Worm (Caenorhabditis elegans) whole organism, L2 larva: ENCODE data around the gene M163.11.

Experiments
- C34F6.9 ChIP-seq: fragments of 150-350 bp; optimal IDR thresholded peaks from 2 replicates; lab custom pipeline; 2014; ENCODE audit warnings: missing biosample characterization, missing genetic modification characterization
- F13H6.1 ChIP-seq: sonication (generic microtip); optimal IDR thresholded peaks from 2 replicates; lab custom pipeline; 2016; ENCODE audit warnings: missing genetic modification characterization, missing compliant biosample characterization
- R02D3.7 ChIP-seq: fragments of 150-350 bp; optimal IDR thresholded peaks from 2 replicates; lab custom pipeline; 2014; ENCODE audit warnings: missing biosample characterization, missing genetic modification characterization
- ZK546.5 ChIP-seq: sonication (generic microtip); optimal IDR thresholded peaks from 2 replicates; lab custom pipeline; 2017; ENCODE audit warnings: missing biosample characterization, missing genetic modification characterization
- alr-1 ChIP-seq: fragments of 150-350 bp; optimal IDR thresholded peaks from 2 replicates; lab custom pipeline; 2014; ENCODE audit warnings: missing biosample characterization, missing genetic modification characterization
- ama-1 ChIP-seq: fragments of 150-350 bp; optimal IDR thresholded peaks from 2 replicates; lab custom pipeline; 2018; ENCODE audit warnings: inconsistent platforms
- blmp-1 ChIP-seq: sonication (generic microtip); optimal IDR thresholded peaks from 2 replicates; lab custom pipeline; 2017; ENCODE audit warnings: missing genetic modification characterization, mild to moderate bottlenecking, missing compliant biosample characterization, antibody characterized with exemption, moderate library complexity; ENCODE audit not compliant: insufficient read depth
- ceh-16 ChIP-seq: fragments of 150-350 bp; optimal IDR thresholded peaks from 2 replicates; lab custom pipeline; 2014; ENCODE audit warnings: missing biosample characterization, missing genetic modification characterization
- ceh-82 ChIP-seq: fragments of 150-350 bp; optimal IDR thresholded peaks from 2 replicates; lab custom pipeline; 2014; ENCODE audit warnings: missing biosample characterization, missing genetic modification characterization
- crh-2 ChIP-seq: sonication (generic microtip); optimal IDR thresholded peaks from 2 replicates; lab custom pipeline; 2017; ENCODE audit warnings: missing biosample characterization, missing genetic modification characterization
- egl-27 ChIP-seq: sonication (generic microtip); optimal IDR thresholded peaks from 3 replicates; lab custom pipeline; 2017; ENCODE audit warnings: missing biosample characterization, missing genetic modification reagents, missing genetic modification characterization
- elt-1 ChIP-seq: fragments of 150-350 bp; optimal IDR thresholded peaks from 2 replicates; lab custom pipeline; 2014; ENCODE audit warnings: missing biosample characterization, missing genetic modification characterization
- elt-3 ChIP-seq: sonication (generic microtip); optimal IDR thresholded peaks from 2 replicates; lab custom pipeline; 2017; ENCODE audit warnings: missing biosample characterization, missing genetic modification characterization
- fos-1 ChIP-seq: fragments of 150-350 bp; optimal IDR thresholded peaks from 2 replicates; lab custom pipeline; 2014; ENCODE audit warnings: missing biosample characterization, missing genetic modification characterization
- gmeb-1 ChIP-seq: fragments of 150-350 bp; optimal IDR thresholded peaks from 2 replicates; lab custom pipeline; 2014; ENCODE audit warnings: missing biosample characterization, missing genetic modification characterization
- lin-11 ChIP-seq: fragments of 150-350 bp; sonication (generic microtip); optimal IDR thresholded peaks from 2 replicates; lab custom pipeline; 2014; ENCODE audit warnings: missing biosample characterization, missing genetic modification characterization, inconsistent platforms, mixed read lengths
- lin-13 ChIP-seq: fragments of 150-350 bp; optimal IDR thresholded peaks from 2 replicates; lab custom pipeline; 2014; ENCODE audit warnings: missing biosample characterization, missing genetic modification reagents, missing genetic modification characterization
- lin-39 ChIP-seq: fragments of 150-350 bp; optimal IDR thresholded peaks from 2 replicates; lab custom pipeline; 2014; ENCODE audit warnings: missing biosample characterization, missing genetic modification reagents, missing genetic modification characterization
- lsy-2 ChIP-seq, 2 experiments: fragments of 150-350 bp in 1 of 2; sonication (generic microtip) in 1 of 2; optimal IDR thresholded peaks; 2 replicates each; lab custom pipeline; 2014 to 2017; ENCODE audit warnings: missing biosample characterization in 2 of 2, missing genetic modification characterization in 2 of 2
- mab-5 ChIP-seq: fragments of 150-350 bp; optimal IDR thresholded peaks from 2 replicates; lab custom pipeline; 2014; ENCODE audit warnings: missing biosample characterization, missing genetic modification characterization
- mbf-1 ChIP-seq: sonication (generic microtip); optimal IDR thresholded peaks from 2 replicates; lab custom pipeline; 2017; ENCODE audit warnings: missing biosample characterization, missing genetic modification characterization
- mdl-1 ChIP-seq, 2 experiments: fragments of 150-350 bp in 1 of 2; sonication (generic microtip) in 1 of 2; optimal IDR thresholded peaks; 2 replicates each; lab custom pipeline; 2017; ENCODE audit warnings: missing biosample characterization in 2 of 2, missing genetic modification characterization in 2 of 2
- nhr-11 ChIP-seq: fragments of 150-350 bp; optimal IDR thresholded peaks from 2 replicates; lab custom pipeline; 2014; ENCODE audit warnings: missing biosample characterization, missing genetic modification characterization
- nhr-12 ChIP-seq: fragments of 150-350 bp; optimal IDR thresholded peaks from 2 replicates; lab custom pipeline; 2014; ENCODE audit warnings: missing biosample characterization, missing genetic modification characterization
- nhr-129 ChIP-seq: fragments of 150-350 bp; optimal IDR thresholded peaks from 2 replicates; lab custom pipeline; 2014; ENCODE audit warnings: missing biosample characterization, missing genetic modification characterization
- nhr-21 ChIP-seq: fragments of 150-350 bp; optimal IDR thresholded peaks from 2 replicates; lab custom pipeline; 2014; ENCODE audit warnings: missing biosample characterization, missing genetic modification characterization
- nhr-23 ChIP-seq: fragments of 150-350 bp; optimal IDR thresholded peaks from 2 replicates; lab custom pipeline; 2014; ENCODE audit warnings: missing biosample characterization, missing genetic modification reagents, missing genetic modification characterization
- nhr-237 ChIP-seq: fragments of 150-350 bp; optimal IDR thresholded peaks from 2 replicates; lab custom pipeline; 2014; ENCODE audit warnings: missing biosample characterization, missing genetic modification characterization
- nhr-25 ChIP-seq: fragments of 150-350 bp; sonication (generic microtip); optimal IDR thresholded peaks from 3 replicates; lab custom pipeline; 2014; ENCODE audit warnings: missing biosample characterization, missing genetic modification characterization
- nhr-6 ChIP-seq: fragments of 150-350 bp; optimal IDR thresholded peaks from 2 replicates; lab custom pipeline; 2014; ENCODE audit warnings: missing biosample characterization, missing genetic modification characterization
- nhr-77 ChIP-seq: fragments of 150-350 bp; optimal IDR thresholded peaks from 2 replicates; lab custom pipeline; 2014; ENCODE audit warnings: missing biosample characterization, missing genetic modification characterization
- peb-1 ChIP-seq: fragments of 150-350 bp; optimal IDR thresholded peaks from 2 replicates; lab custom pipeline; 2014; ENCODE audit warnings: missing biosample characterization, missing genetic modification characterization
- sem-4 ChIP-seq: fragments of 150-350 bp; optimal IDR thresholded peaks from 2 replicates; lab custom pipeline; 2014; ENCODE audit warnings: missing biosample characterization, missing genetic modification reagents, missing genetic modification characterization
- skn-1 ChIP-seq: sonication (generic microtip); optimal IDR thresholded peaks from 2 replicates; lab custom pipeline; 2017; ENCODE audit warnings: missing biosample characterization, missing genetic modification characterization
- sma-3 ChIP-seq: sonication (generic microtip); optimal IDR thresholded peaks from 2 replicates; lab custom pipeline; 2016; ENCODE audit warnings: missing genetic modification reagents, missing genetic modification characterization, missing compliant biosample characterization
- sma-9 ChIP-seq, 2 experiments: fragments of 150-350 bp in 1 of 2; sonication (generic microtip) in 1 of 2; optimal IDR thresholded peaks; 2 replicates each; lab custom pipeline; 2014 to 2016; ENCODE audit warnings: missing genetic modification characterization in 2 of 2, mild to moderate bottlenecking in 1 of 2, missing biosample characterization in 1 of 2, missing compliant biosample characterization in 1 of 2, missing genetic modification reagents in 1 of 2, moderate library complexity in 1 of 2
- snpc-4 ChIP-seq: fragments of 150-350 bp; optimal IDR thresholded peaks from 2 replicates; lab custom pipeline; 2014; ENCODE audit warnings: missing biosample characterization, missing genetic modification characterization
- unc-39 ChIP-seq: fragments of 150-350 bp; optimal IDR thresholded peaks from 2 replicates; lab custom pipeline; 2014; ENCODE audit warnings: missing biosample characterization, missing genetic modification characterization
- unc-62 ChIP-seq: fragments of 150-350 bp; optimal IDR thresholded peaks from 2 replicates; lab custom pipeline; 2014; ENCODE audit warnings: missing biosample characterization, missing genetic modification reagents, missing genetic modification characterization
- zag-1 ChIP-seq: fragments of 150-350 bp; optimal IDR thresholded peaks from 2 replicates; lab custom pipeline; 2014; ENCODE audit warnings: missing biosample characterization, missing genetic modification characterization

The M163.11 gene

ce11 chrX:14499830-14500409 is 20.7 kb downstream of the M163.11 start:
- TF ChIP-seq egl-27 (tag; lab: Kevin White, UChicago), result no peak
- TF ChIP-seq sma-9 (GFP tag; optimal IDR thresholded peaks at IDR 0.05; lab: Kevin White, UChicago), result peak; percentile 57
- TF ChIP-seq sma-9 (tag; optimal IDR thresholded peaks at IDR 0.05; lab: Kevin White, UChicago), result no peak
- TF ChIP-seq snpc-4 (tag; lab: Kevin White, UChicago), result no peak

ce11 chrX:14500422-14501058 is 21.4 kb downstream of the M163.11 start:
- TF ChIP-seq gmeb-1 (tag; lab: Kevin White, UChicago) (peak; percentile 28), lin-13 (no peak), fos-1 (tag; lab: Kevin White, UChicago) (peak; percentile 62), alr-1 (tag; lab: Kevin White, UChicago) (no peak), sma-9 (GFP tag; optimal IDR thresholded peaks at IDR 0.05; lab: Kevin White, UChicago) (peak; percentile 73), sma-9 (tag; optimal IDR thresholded peaks at IDR 0.05; lab: Kevin White, UChicago) (no peak), lin-39 (no peak), ceh-16 (tag; lab: Kevin White, UChicago) (peak; percentile 96), nhr-237 (tag; lab: Kevin White, UChicago) (no peak), nhr-25 (tag; lab: Kevin White, UChicago) (peak; percentile 87), blmp-1 (tag; lab: Kevin White, UChicago) (peak; percentile 71), sma-3 (GFP tag; lab: Kevin White, UChicago) (peak; percentile 20), nhr-129 (tag; lab: Kevin White, UChicago) (peak; percentile 32)

ce11 chrX:14502116-14502587 is 23.0 kb downstream of the M163.11 start:
- TF ChIP-seq lin-13, result peak; percentile 56
- TF ChIP-seq ama-1 (lab: Kevin White, UChicago), result peak; percentile 20
- TF ChIP-seq gmeb-1 (tag; lab: Kevin White, UChicago), result peak; percentile 46
- TF ChIP-seq F13H6.1 (tag; lab: Kevin White, UChicago), result peak; percentile 48
- TF ChIP-seq crh-2, result peak; percentile 78
- TF ChIP-seq C34F6.9 (tag; lab: Kevin White, UChicago), result peak; percentile 37
- peak; percentile 46 for TF ChIP-seq mab-5 (tag; lab: Kevin White, UChicago)
- TF ChIP-seq lsy-2 (tag; optimal IDR thresholded peaks at IDR 0.05; lab: Kevin White, UChicago), result peak in 1 of 2 experiments; percentile 52
- TF ChIP-seq elt-3, result no peak
- no peak for TF ChIP-seq lin-11 (tag; lab: Kevin White, UChicago)
- TF ChIP-seq fos-1 (tag; lab: Kevin White, UChicago), result peak; percentile 58
- no peak for TF ChIP-seq unc-39 (tag; lab: Kevin White, UChicago)
- TF ChIP-seq nhr-6, result no peak
- TF ChIP-seq nhr-25 (tag; lab: Kevin White, UChicago), result peak; percentile 84
- TF ChIP-seq egl-27 (tag; lab: Kevin White, UChicago), result no peak
- no peak for TF ChIP-seq nhr-12
- peak; percentile 68 for TF ChIP-seq blmp-1 (tag; lab: Kevin White, UChicago)
- TF ChIP-seq R02D3.7 (tag; lab: Kevin White, UChicago), result no peak
- TF ChIP-seq nhr-129 (tag; lab: Kevin White, UChicago), result peak; percentile 81
- peak; percentile 78 for TF ChIP-seq sma-3 (GFP tag; lab: Kevin White, UChicago)
- TF ChIP-seq sma-9 (GFP tag; optimal IDR thresholded peaks at IDR 0.05; lab: Kevin White, UChicago), result peak; percentile 77
- TF ChIP-seq sma-9 (tag; optimal IDR thresholded peaks at IDR 0.05; lab: Kevin White, UChicago), result no peak
- no peak for TF ChIP-seq nhr-11 (tag; lab: Kevin White, UChicago)
- peak; percentile 75 for TF ChIP-seq nhr-21

ce11 chrX:14503282-14503681 is 24.1 kb downstream of the M163.11 start:
- TF ChIP-seq sma-9 (GFP tag; optimal IDR thresholded peaks at IDR 0.05; lab: Kevin White, UChicago) (peak; percentile 90), sma-9 (tag; optimal IDR thresholded peaks at IDR 0.05; lab: Kevin White, UChicago) (no peak), crh-2 (no peak), mbf-1 (tag; lab: Kevin White, UChicago) (no peak), gmeb-1 (tag; lab: Kevin White, UChicago) (no peak), alr-1 (tag; lab: Kevin White, UChicago) (no peak), elt-3 (no peak), skn-1 (no peak), zag-1 (no peak), egl-27 (tag; lab: Kevin White, UChicago) (no peak), lsy-2 (tag; optimal IDR thresholded peaks at IDR 0.05; lab: Kevin White, UChicago) (peak in 1 of 2 experiments; percentile 44), nhr-25 (tag; lab: Kevin White, UChicago) (peak; percentile 33), nhr-23 (tag; lab: Kevin White, UChicago) (no peak), mdl-1 (tag; optimal IDR thresholded peaks at IDR 0.05; lab: Kevin White, UChicago) (no peak), R02D3.7 (tag; lab: Kevin White, UChicago) (no peak), unc-62 (no peak), ceh-82 (tag; lab: Kevin White, UChicago) (no peak), C34F6.9 (tag; lab: Kevin White, UChicago) (peak; percentile 10), nhr-11 (tag; lab: Kevin White, UChicago) (no peak), nhr-129 (tag; lab: Kevin White, UChicago) (peak; percentile 52), nhr-21 (peak; percentile 63), nhr-6 (no peak), nhr-77 (tag; lab: Kevin White, UChicago) (no peak), unc-39 (tag; lab: Kevin White, UChicago) (no peak), ZK546.5 (tag; lab: Kevin White, UChicago) (no peak), sem-4 (tag; lab: Kevin White, UChicago) (peak; percentile 75), ceh-16 (tag; lab: Kevin White, UChicago) (no peak), elt-1 (tag; lab: Kevin White, UChicago) (no peak), ama-1 (lab: Kevin White, UChicago) (no peak), blmp-1 (tag; lab: Kevin White, UChicago) (peak; percentile 4), snpc-4 (tag; lab: Kevin White, UChicago) (no peak), peb-1 (tag; lab: Kevin White, UChicago) (no peak), nhr-237 (tag; lab: Kevin White, UChicago) (no peak)
